Fruit fly (Drosophila melanogaster) whole organism, wandering third instar larva: ENCODE measurements around the gene CG14147.

Experiments
- Abd-B ChIP-seq: fragments of >200 bp; optimal IDR thresholded peaks from 2 replicates; lab custom pipeline; 2017; ENCODE audit warnings: missing biosample characterization, missing genetic modification characterization
- Hr78 ChIP-seq: fragments of >200 bp; optimal IDR thresholded peaks from 2 replicates; lab custom pipeline; 2017; ENCODE audit warnings: missing biosample characterization, missing genetic modification characterization
- lola ChIP-seq: fragments of >200 bp; optimal IDR thresholded peaks from 2 replicates; lab custom pipeline; 2017; ENCODE audit warnings: missing biosample characterization, missing genetic modification characterization
- usp ChIP-seq: fragments of >200 bp; optimal IDR thresholded peaks from 2 replicates; lab custom pipeline; 2017; ENCODE audit warnings: missing biosample characterization, missing genetic modification characterization

DNA sequence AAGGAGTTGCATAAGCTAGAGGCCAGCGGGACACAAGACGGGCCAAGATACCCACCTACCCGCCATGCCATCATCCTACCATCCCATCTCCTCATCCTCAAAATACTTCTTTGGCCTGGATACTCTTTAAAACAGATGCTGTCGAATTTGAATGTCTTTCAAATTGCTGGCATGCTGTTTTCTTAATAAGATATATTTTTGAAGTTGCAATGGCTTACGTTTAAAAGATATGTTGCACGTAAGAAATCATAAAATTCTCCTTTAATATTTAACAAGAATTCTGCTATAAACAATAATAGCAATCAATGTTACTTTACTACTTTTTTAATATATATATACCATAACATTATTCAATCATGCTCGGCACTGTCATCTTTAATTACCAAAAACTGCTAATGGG is 4.5 kb upstream of the CG14147 start:
- no peak for TF ChIP-seq usp (GFP tag; lab: Kevin White, UChicago)
- TF ChIP-seq Hr78 (GFP tag; lab: Kevin White, UChicago) = no peak
- TF ChIP-seq Abd-B (GFP tag; lab: Kevin White, UChicago) = no peak
- no peak for TF ChIP-seq lola
